Worm (Caenorhabditis elegans) whole organism, young adult: ENCODE measurements around the gene T02C1.2.
A peak's percentile ranks its signal among the peaks of the same experiment; 100 is the strongest.

Experiments used
- D2030.7 ChIP-seq: fragments of 200-800 bp; sonication (Bioruptor generic); IDR thresholded peaks from 2 replicates; pipeline ENCODE4 v1.3.6; 2022; ENCODE audit warnings: missing genetic modification reagents, missing genetic modification characterization, missing compliant biosample characterization
- F33H1.4 ChIP-seq: fragments of 200-800 bp; sonication (Bioruptor generic); IDR thresholded peaks from 2 replicates; pipeline ENCODE4 v1.3.6; 2022; ENCODE audit warnings: missing genetic modification reagents, missing genetic modification characterization, missing compliant biosample characterization
- T07F8.4 ChIP-seq: sonication (generic microtip); optimal IDR thresholded peaks from 2 replicates; lab custom pipeline; 2016; ENCODE audit warnings: mild to moderate bottlenecking, missing genetic modification characterization, moderate library complexity, missing compliant biosample characterization
- T26A5.8 ChIP-seq: sonication (generic microtip); optimal IDR thresholded peaks from 2 replicates; lab custom pipeline; 2016; ENCODE audit warnings: missing genetic modification characterization, missing compliant biosample characterization
- Y95B8A.8 ChIP-seq: fragments of 200-800 bp; sonication (Bioruptor generic); IDR thresholded peaks from 2 replicates; pipeline ENCODE4 v1.3.6; 2022; ENCODE audit warnings: missing genetic modification reagents, missing genetic modification characterization, missing compliant biosample characterization
- akir-1 ChIP-seq: fragments of 200-800 bp; sonication (Bioruptor generic); optimal IDR thresholded peaks from 2 replicates; lab custom pipeline; 2018; ENCODE audit warnings: mild to moderate bottlenecking, missing genetic modification characterization, moderate library complexity, missing compliant biosample characterization
- aptf-2 ChIP-seq: fragments of 200-800 bp; sonication (Bioruptor generic); conservative IDR thresholded peaks from 2 replicates; pipeline ENCODE4 v1.3.6; 2022; ENCODE audit warnings: missing genetic modification reagents, missing genetic modification characterization, missing compliant biosample characterization
- attf-3 ChIP-seq: fragments of 200-800 bp; sonication (Bioruptor generic); conservative IDR thresholded peaks from 2 replicates; pipeline ENCODE4 v1.3.6; 2022; ENCODE audit warnings: missing genetic modification reagents, missing genetic modification characterization, missing compliant biosample characterization
- attf-5 ChIP-seq: fragments of 200-800 bp; sonication (Bioruptor generic); optimal IDR thresholded peaks from 2 replicates; lab custom pipeline; 2018; ENCODE audit warnings: mild to moderate bottlenecking, missing genetic modification characterization, missing compliant biosample characterization
- attf-6 ChIP-seq: fragments of 200-800 bp; sonication (Bioruptor generic); IDR thresholded peaks from 2 replicates; pipeline ENCODE4 v1.3.6; 2022; ENCODE audit warnings: missing genetic modification reagents, missing genetic modification characterization, missing compliant biosample characterization
- cebp-1 ChIP-seq, 2 experiments: fragments of 200-800 bp in 1 of 2; sonication (Bioruptor generic) in 1 of 2; sonication (generic microtip) in 1 of 2; IDR thresholded peaks in 1 of 2; optimal IDR thresholded peaks in 1 of 2; 2 replicates each; pipeline versions ENCODE4 v1.3.6 to Lab custom; 2017 to 2022; ENCODE audit warnings: missing compliant biosample characterization in 2 of 2, missing genetic modification characterization in 2 of 2, mild to moderate bottlenecking in 1 of 2, missing genetic modification reagents in 1 of 2, moderate library complexity in 1 of 2
- ceh-79 ChIP-seq: sonication (generic microtip); optimal IDR thresholded peaks from 2 replicates; lab custom pipeline; 2017; ENCODE audit warnings: mild to moderate bottlenecking, missing genetic modification characterization, missing compliant biosample characterization
- ceh-91 ChIP-seq: fragments of 200-800 bp; sonication (Bioruptor generic); IDR thresholded peaks from 2 replicates; pipeline ENCODE4 v1.3.6; 2022; ENCODE audit warnings: missing genetic modification reagents, missing genetic modification characterization, missing compliant biosample characterization
- die-1 ChIP-seq: sonication (generic microtip); optimal IDR thresholded peaks from 2 replicates; lab custom pipeline; 2016; ENCODE audit warnings: missing genotype, mild to moderate bottlenecking, missing genetic modification characterization, missing compliant biosample characterization
- dpl-1 ChIP-seq: fragments of 150-350 bp; optimal IDR thresholded peaks from 2 replicates; lab custom pipeline; 2014; ENCODE audit warnings: missing biosample characterization, missing genetic modification reagents, missing genetic modification characterization
- egl-18 ChIP-seq: fragments of 200-800 bp; sonication (Bioruptor generic); IDR thresholded peaks from 2 replicates; pipeline ENCODE4 v1.3.6; 2022; ENCODE audit warnings: missing genetic modification reagents, missing genetic modification characterization, missing compliant biosample characterization
- ets-4 ChIP-seq: fragments of 200-800 bp; sonication (Bioruptor generic); optimal IDR thresholded peaks from 2 replicates; lab custom pipeline; 2018; ENCODE audit warnings: mild to moderate bottlenecking, missing genetic modification characterization, missing compliant biosample characterization
- fkh-3 ChIP-seq: sonication (generic microtip); optimal IDR thresholded peaks from 2 replicates; lab custom pipeline; 2016; ENCODE audit warnings: mild to moderate bottlenecking, missing genetic modification characterization, missing compliant biosample characterization
- hmg-1.2 ChIP-seq: fragments of 200-800 bp; sonication (Bioruptor generic); IDR thresholded peaks from 2 replicates; pipeline ENCODE4 v1.3.6; 2022; ENCODE audit warnings: missing genetic modification reagents, missing genetic modification characterization, missing compliant biosample characterization
- lin-40 ChIP-seq: sonication (generic microtip); optimal IDR thresholded peaks from 2 replicates; lab custom pipeline; 2016; ENCODE audit warnings: missing genetic modification characterization, mild to moderate bottlenecking, missing compliant biosample characterization, missing genotype, missing genetic modification reagents
- madf-6 ChIP-seq: fragments of 200-800 bp; sonication (Bioruptor generic); IDR thresholded peaks from 2 replicates; pipeline ENCODE4 v1.3.6; 2022; ENCODE audit warnings: missing genetic modification reagents, missing genetic modification characterization, missing compliant biosample characterization
- nhr-27 ChIP-seq: fragments of 200-800 bp; sonication (Bioruptor generic); optimal IDR thresholded peaks from 2 replicates; lab custom pipeline; 2018; ENCODE audit warnings: mild to moderate bottlenecking, missing genetic modification characterization, moderate library complexity, missing compliant biosample characterization
- nhr-80 ChIP-seq: sonication (generic microtip); optimal IDR thresholded peaks from 2 replicates; lab custom pipeline; 2016; ENCODE audit warnings: missing genetic modification characterization, missing compliant biosample characterization
- nhr-90 ChIP-seq: sonication (generic microtip); optimal IDR thresholded peaks from 2 replicates; lab custom pipeline; 2016; ENCODE audit warnings: missing genotype, mild to moderate bottlenecking, missing genetic modification characterization, missing compliant biosample characterization
- pbrm-1 ChIP-seq: fragments of 200-800 bp; sonication (Bioruptor generic); IDR thresholded peaks from 2 replicates; pipeline ENCODE4 v1.3.6; 2022; ENCODE audit warnings: missing genetic modification reagents, missing genetic modification characterization, missing compliant biosample characterization
- rec-8 ChIP-seq, 2 experiments: sonication (generic microtip); optimal IDR thresholded peaks; 2 replicates each; lab custom pipeline; 2016; ENCODE audit warnings: mild to moderate bottlenecking in 2 of 2, missing genetic modification characterization in 2 of 2, missing genetic modification reagents in 2 of 2, missing genotype in 2 of 2, missing biosample characterization in 1 of 2, missing compliant biosample characterization in 1 of 2, moderate library complexity in 1 of 2
- snpc-3.4 ChIP-seq: sonication (generic microtip); optimal IDR thresholded peaks from 2 replicates; lab custom pipeline; 2017; ENCODE audit warnings: missing genetic modification characterization, mild to moderate bottlenecking, missing compliant biosample characterization, antibody characterized with exemption, moderate library complexity, missing genotype, missing genetic modification reagents
- xnd-1 ChIP-seq: sonication (generic microtip); optimal IDR thresholded peaks from 2 replicates; lab custom pipeline; 2016; ENCODE audit warnings: missing genotype, missing genetic modification reagents, missing genetic modification characterization, missing compliant biosample characterization
- zfh-2 ChIP-seq: fragments of 200-800 bp; sonication (Bioruptor generic); conservative IDR thresholded peaks from 2 replicates; pipeline ENCODE4 v1.3.6; 2022; ENCODE audit warnings: missing genetic modification reagents, missing genetic modification characterization, missing compliant biosample characterization
- zim-3 ChIP-seq: sonication (generic microtip); optimal IDR thresholded peaks from 2 replicates; lab custom pipeline; 2017; ENCODE audit warnings: mild to moderate bottlenecking, missing genetic modification characterization, moderate library complexity, missing compliant biosample characterization
- ztf-18 ChIP-seq: sonication (generic microtip); optimal IDR thresholded peaks from 2 replicates; lab custom pipeline; 2016; ENCODE audit warnings: missing genotype, mild to moderate bottlenecking, missing genetic modification characterization, missing compliant biosample characterization
- ztf-22 ChIP-seq: fragments of 200-800 bp; sonication (Bioruptor generic); optimal IDR thresholded peaks from 2 replicates; lab custom pipeline; 2018; ENCODE audit warnings: mild to moderate bottlenecking, missing genetic modification characterization, moderate library complexity, missing compliant biosample characterization
- ztf-26 ChIP-seq: sonication (generic microtip); optimal IDR thresholded peaks from 2 replicates; lab custom pipeline; 2017; ENCODE audit warnings: missing genetic modification characterization, missing compliant biosample characterization

T02C1.2 gene

ce11 chrIII:9269012-9269471 is 18.2 kb downstream of the T02C1.2 start, which contains the start of gene clip-1:
Gene clip-1 (minus strand): TSS chrIII:9269062.
- TF ChIP-seq rec-8 (tag; optimal IDR thresholded peaks at IDR 0.05; lab: Kevin White, UChicago): no peak
- TF ChIP-seq fkh-3 (tag; lab: Kevin White, UChicago): no peak
- TF ChIP-seq ztf-26 (tag; lab: Kevin White, UChicago): peak; percentile 27
- TF ChIP-seq cebp-1 (GFP tag; IDR thresholded peaks at IDR 0.05; lab: Robert Waterston, UW): no peak
- TF ChIP-seq cebp-1 (tag; optimal IDR thresholded peaks at IDR 0.05; lab: Kevin White, UChicago): peak; percentile 34
- TF ChIP-seq hmg-1.2: peak; percentile 39; the same call in 1 of the 2 replicates
- TF ChIP-seq lin-40 (tag; lab: Kevin White, UChicago): peak; percentile 42
- peak; percentile 52 for TF ChIP-seq nhr-80 (tag; lab: Kevin White, UChicago)

- TF ChIP-seq nhr-80 (tag; lab: Kevin White, UChicago) (peak; percentile 29), ets-4 (no peak)
These were observed 19.4 kb downstream of the T02C1.2 start for ce11 chrIII:9270183-9270582.

ce11 chrIII:9271389-9271918 is 20.6 kb downstream of the T02C1.2 start:
- TF ChIP-seq ceh-79 (tag; lab: Kevin White, UChicago) (no peak), D2030.7 (GFP tag; lab: Robert Waterston, UW) (no peak), nhr-90 (no peak), attf-3 (GFP tag; lab: Robert Waterston, UW) (no peak), akir-1 (no peak), ztf-18 (tag; lab: Kevin White, UChicago) (no peak), T07F8.4 (tag; lab: Kevin White, UChicago) (no peak), snpc-3.4 (tag; lab: Kevin White, UChicago) (no peak), T26A5.8 (tag; lab: Kevin White, UChicago) (no peak), egl-18 (GFP tag; lab: Robert Waterston, UW) (no peak), ceh-91 (no peak)

- TF ChIP-seq pbrm-1 (GFP tag; lab: Robert Waterston, UW) (0 out of 2 replicates have a peak, but pooled peaks have one; percentile 7), xnd-1 (tag; lab: Kevin White, UChicago) (no peak), zim-3 (tag; lab: Kevin White, UChicago) (no peak), zfh-2 (GFP tag; lab: Robert Waterston, UW) (no peak), nhr-27 (tag; lab: Kevin White, UChicago) (no peak), akir-1 (no peak), dpl-1 (GFP tag; lab: Kevin White, UChicago) (no peak), snpc-3.4 (tag; lab: Kevin White, UChicago) (no peak), ztf-22 (GFP tag; lab: Kevin White, UChicago) (no peak), attf-5 (GFP tag; lab: Kevin White, UChicago) (no peak), attf-6 (no peak), madf-6 (no peak), aptf-2 (GFP tag; lab: Robert Waterston, UW) (no peak), F33H1.4 (GFP tag; lab: Robert Waterston, UW) (no peak), die-1 (no peak), Y95B8A.8 (GFP tag; lab: Robert Waterston, UW) (0 out of 2 replicates have a peak, but pooled peaks have one; percentile 31)
- TF ChIP-seq, all 124 proteins: peak for 2
These were observed 21.3 kb downstream of the T02C1.2 start for ce11 chrIII:9272107-9272506.
